Fruit fly (Drosophila melanogaster): ENCODE results near the gene CG15484.

Gene CG15484

DNA sequence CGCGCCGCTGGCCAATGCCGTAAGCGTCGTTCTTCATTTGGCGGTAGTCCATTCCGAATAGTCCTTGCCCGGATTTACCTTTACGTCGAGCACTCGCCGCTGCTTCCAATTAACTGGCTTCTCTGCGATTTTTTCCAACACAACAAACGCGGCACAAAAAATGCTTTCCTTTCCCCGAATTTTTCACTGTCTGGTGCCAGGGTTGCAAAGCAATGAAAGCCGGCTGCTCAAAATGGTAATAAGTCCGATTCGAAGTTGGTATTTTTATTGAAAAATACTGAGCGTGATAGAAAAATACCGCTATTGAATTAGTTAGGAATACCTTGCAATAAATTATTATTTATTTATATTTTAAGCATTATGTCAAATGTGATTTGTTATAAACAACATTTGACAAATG, 4.7 kb upstream of the CG15484 start (continued):
- TF ChIP-seq Xrp1 (GFP tag; IDR thresholded peaks at IDR 0.05) = no peak
- no peak for TF ChIP-seq CG30431 (GFP tag; optimal IDR thresholded peaks at IDR 0.05)
- no peak for TF ChIP-seq Xbp1 (GFP tag; optimal IDR thresholded peaks at IDR 0.05)
- peak; percentile 73 for TF ChIP-seq CG4617 (GFP tag; optimal IDR thresholded peaks at IDR 0.05; ENCODE audit: borderline replicate concordance)
- TF ChIP-seq Stat92E (GFP tag; optimal IDR thresholded peaks at IDR 0.05) = peak in 1 of 3 experiments; percentile 7
- no peak for TF ChIP-seq mirr (GFP tag; optimal IDR thresholded peaks at IDR 0.05)
- no peak for TF ChIP-seq trh (GFP tag; optimal IDR thresholded peaks at IDR 0.05)
- no peak for TF ChIP-seq Atf3 (GFP tag; optimal IDR thresholded peaks at IDR 0.05)
- TF ChIP-seq CG34224 (GFP tag; IDR thresholded peaks at IDR 0.05; ENCODE audit: partially characterized antibody) = no peak
- TF ChIP-seq CG1602 (GFP tag; optimal IDR thresholded peaks at IDR 0.05) = no peak
- no peak for TF ChIP-seq Adf1 (GFP tag; IDR thresholded peaks at IDR 0.05)
- no peak for TF ChIP-seq CG10462 (GFP tag; optimal IDR thresholded peaks at IDR 0.05)
- TF ChIP-seq disco-r (GFP tag; optimal IDR thresholded peaks at IDR 0.05) = no peak
- peak; percentile 26 for TF ChIP-seq Dp (GFP tag; optimal IDR thresholded peaks at IDR 0.05)
- no peak for TF ChIP-seq chn (GFP tag; optimal IDR thresholded peaks at IDR 0.05)
- TF ChIP-seq CG12219 (GFP tag; optimal IDR thresholded peaks at IDR 0.05) = no peak
- peak; percentile 82 for TF ChIP-seq CG3281 (GFP tag; optimal IDR thresholded peaks at IDR 0.05)
- no peak for TF ChIP-seq so (GFP tag; IDR thresholded peaks at IDR 0.05)
- TF ChIP-seq CG12659 (GFP tag; optimal IDR thresholded peaks at IDR 0.05) = peak; percentile 54
- TF ChIP-seq B-H2 (GFP tag; optimal IDR thresholded peaks at IDR 0.05) = no peak
- TF ChIP-seq dm (GFP tag; optimal IDR thresholded peaks at IDR 0.05) = peak; percentile 2
- TF ChIP-seq stwl (tag; optimal IDR thresholded peaks at IDR 0.05) = peak; percentile 84
- peak; percentile 61; the same call in 1 of the 3 replicates for TF ChIP-seq CG34422 (GFP tag; IDR thresholded peaks at IDR 0.05)
- TF ChIP-seq exex (tag; optimal IDR thresholded peaks at IDR 0.05) = no peak
- TF ChIP-seq CG12071 (GFP tag; optimal IDR thresholded peaks at IDR 0.05) = no peak
- no peak for TF ChIP-seq Lpt (GFP tag; optimal IDR thresholded peaks at IDR 0.05)
- no peak for TF ChIP-seq CG7372 (GFP tag; IDR thresholded peaks at IDR 0.05)
- 0 out of 2 replicates have a peak, but pooled peaks have one; percentile 7 for TF ChIP-seq ssp (GFP tag; IDR thresholded peaks at IDR 0.05)
- peak; percentile 79 for TF ChIP-seq CG9797 (GFP tag; optimal IDR thresholded peaks at IDR 0.05)
- 0 out of 4 replicates have a peak, but pooled peaks have one; percentile 48 for TF ChIP-seq Dll (GFP tag; IDR thresholded peaks at IDR 0.05; ENCODE audit: partially characterized antibody)
- TF ChIP-seq pan (optimal IDR thresholded peaks at IDR 0.05) = no peak
- TF ChIP-seq pan (GFP tag; optimal IDR thresholded peaks at IDR 0.05 in 1 of 2, IDR thresholded peaks at IDR 0.05 in 1 of 2) = no peak
- peak; percentile 2 for TF ChIP-seq Chrac-16 (GFP tag; optimal IDR thresholded peaks at IDR 0.05)
- TF ChIP-seq hkb (optimal IDR thresholded peaks at IDR 0.05) = no peak
- TF ChIP-seq hkb (GFP tag; IDR thresholded peaks at IDR 0.05) = no peak
- peak; percentile 26 for TF ChIP-seq HmgZ (tag; optimal IDR thresholded peaks at IDR 0.05)
- no peak for TF ChIP-seq al (GFP tag; IDR thresholded peaks at IDR 0.05)
- no peak for TF ChIP-seq Hmx (GFP tag; optimal IDR thresholded peaks at IDR 0.05)
- no peak for TF ChIP-seq z (GFP tag; IDR thresholded peaks at IDR 0.05)
- TF ChIP-seq pho (GFP tag; optimal IDR thresholded peaks at IDR 0.05) = no peak
- peak; percentile 32; the same call in 1 of the 2 replicates for TF ChIP-seq crol (GFP tag; IDR thresholded peaks at IDR 0.05)
- TF ChIP-seq vfl (GFP tag; optimal IDR thresholded peaks at IDR 0.05) = no peak
- peak; percentile 26; the same call in 1 of the 2 replicates for TF ChIP-seq E2f2 (GFP tag; IDR thresholded peaks at IDR 0.05)
- TF ChIP-seq row (GFP tag; IDR thresholded peaks at IDR 0.05) = peak; percentile 40; the same call in 1 of the 3 replicates
- peak; percentile 6 for TF ChIP-seq Sry-δ (GFP tag; optimal IDR thresholded peaks at IDR 0.05)
- TF ChIP-seq crp (GFP tag; optimal IDR thresholded peaks at IDR 0.05) = peak in 1 of 2 experiments; percentile 15
- no peak for TF ChIP-seq ranshi (GFP tag; IDR thresholded peaks at IDR 0.05)
- TF ChIP-seq sens (GFP tag) = peak; percentile 41
- TF ChIP-seq MBD-R2 (GFP tag; IDR thresholded peaks at IDR 0.05) = peak; percentile 84
- no peak for TF ChIP-seq sens-2 (GFP tag; IDR thresholded peaks at IDR 0.05)
- no peak for TF ChIP-seq CG10654 (GFP tag; optimal IDR thresholded peaks at IDR 0.05)
- TF ChIP-seq pzg (GFP tag; optimal IDR thresholded peaks at IDR 0.05) = peak; percentile 54

Measured in whole organism, embryonic.